Fruit fly (Drosophila melanogaster) whole organism, embryonic: ENCODE results near the gene plum.

Experiments
- B-H2 ChIP-seq: fragments of 200-800 bp; sonication (Bioruptor generic); optimal IDR thresholded peaks from 2 replicates; lab custom pipeline; 2018; ENCODE audit warnings: missing biosample characterization, mild to moderate bottlenecking, missing genetic modification characterization
- Blimp-1 ChIP-seq: fragments of 200-800 bp; sonication (Bioruptor generic); optimal IDR thresholded peaks from 3 replicates; lab custom pipeline; 2018; ENCODE audit warnings: missing biosample characterization, missing genetic modification characterization, mild to moderate bottlenecking, moderate library complexity, missing genetic modification reagents
- CG11560 ChIP-seq: fragments of 200-800 bp; sonication (Bioruptor generic); IDR thresholded peaks from 3 replicates; pipeline ENCODE4 v1.3.6; 2022; ENCODE audit warnings: missing biosample characterization, missing genetic modification characterization
- CG12104 ChIP-seq: fragments of 200-800 bp; sonication (Bioruptor generic); optimal IDR thresholded peaks from 3 replicates; lab custom pipeline; 2016; ENCODE audit warnings: missing biosample characterization, missing genetic modification characterization
- CG12659 ChIP-seq: fragments of 200-800 bp; sonication (Bioruptor generic); optimal IDR thresholded peaks from 3 replicates; lab custom pipeline; 2017; ENCODE audit warnings: mild to moderate bottlenecking, missing biosample characterization, missing genetic modification reagents, missing genetic modification characterization
- CG12744 ChIP-seq: fragments of 200-800 bp; sonication (Bioruptor generic); optimal IDR thresholded peaks from 2 replicates; lab custom pipeline; 2016; ENCODE audit warnings: missing biosample characterization, missing genetic modification characterization
- CG13123 ChIP-seq: fragments of 200-800 bp; sonication (Bioruptor generic); optimal IDR thresholded peaks from 2 replicates; lab custom pipeline; 2016; ENCODE audit warnings: missing biosample characterization, missing genetic modification characterization
- CG14014 ChIP-seq: fragments of 200-800 bp; sonication (Bioruptor generic); IDR thresholded peaks from 2 replicates; pipeline ENCODE4 v1.3.6; 2022; ENCODE audit warnings: missing biosample characterization, missing genetic modification characterization
- CG14441 ChIP-seq: fragments of 200-800 bp; sonication (Bioruptor generic); IDR thresholded peaks from 2 replicates; pipeline ENCODE4 v1.3.6; 2022; ENCODE audit warnings: missing biosample characterization, missing genetic modification characterization
- CG15514 ChIP-seq: fragments of 200-800 bp; sonication (Bioruptor generic); optimal IDR thresholded peaks from 3 replicates; lab custom pipeline; 2017; ENCODE audit warnings: missing biosample characterization, missing genetic modification characterization, mild to moderate bottlenecking, moderate library complexity, missing genetic modification reagents
- CG16779 ChIP-seq: fragments of 200-800 bp; sonication (Bioruptor generic); IDR thresholded peaks from 2 replicates; pipeline ENCODE4 v1.3.6; 2022; ENCODE audit warnings: missing biosample characterization, missing genetic modification characterization
- CG2120 ChIP-seq: fragments of 200-800 bp; sonication (Bioruptor generic); optimal IDR thresholded peaks from 3 replicates; lab custom pipeline; 2016; ENCODE audit warnings: missing biosample characterization, missing genetic modification characterization
- CG2875 ChIP-seq: fragments of 200-800 bp; sonication (Bioruptor generic); optimal IDR thresholded peaks from 2 replicates; lab custom pipeline; 2017; ENCODE audit warnings: missing biosample characterization, mild to moderate bottlenecking, missing genetic modification characterization, missing genetic modification reagents
- CG30431 ChIP-seq: fragments of 200-800 bp; sonication (Bioruptor generic); optimal IDR thresholded peaks from 2 replicates; lab custom pipeline; 2017; ENCODE audit warnings: missing biosample characterization, missing genetic modification characterization
- CG4730 ChIP-seq: fragments of 200-800 bp; sonication (Bioruptor generic); IDR thresholded peaks from 2 replicates; pipeline ENCODE4 v1.3.6; 2022; ENCODE audit warnings: missing biosample characterization, missing genetic modification characterization
- CG4854 ChIP-seq: fragments of 200-800 bp; sonication (Bioruptor generic); optimal IDR thresholded peaks from 2 replicates; lab custom pipeline; 2016; ENCODE audit warnings: missing biosample characterization, missing genetic modification characterization, inconsistent platforms
- CG6765 ChIP-seq: fragments of 200-800 bp; sonication (Bioruptor generic); optimal IDR thresholded peaks from 3 replicates; lab custom pipeline; 2017; ENCODE audit warnings: missing biosample characterization, mild to moderate bottlenecking, missing genetic modification characterization
- CG8478 ChIP-seq: fragments of >200 bp; optimal IDR thresholded peaks from 2 replicates; lab custom pipeline; 2018
- CTCF ChIP-seq: fragments of 200-800 bp; sonication (Bioruptor generic); optimal IDR thresholded peaks from 2 replicates; lab custom pipeline; 2017; ENCODE audit warnings: missing biosample characterization, mild to moderate bottlenecking, missing genetic modification characterization, moderate library complexity
- Chrac-16 ChIP-seq: fragments of 200-800 bp; sonication (Bioruptor generic); optimal IDR thresholded peaks from 3 replicates; lab custom pipeline; 2016; ENCODE audit warnings: missing biosample characterization, missing genetic modification characterization
- CrebB ChIP-seq: fragments of 200-800 bp; sonication (Bioruptor generic); optimal IDR thresholded peaks from 3 replicates; lab custom pipeline; 2018; ENCODE audit warnings: missing biosample characterization, mild to moderate bottlenecking, missing genetic modification characterization
- Fer2 ChIP-seq: fragments of 200-800 bp; sonication (Bioruptor generic); optimal IDR thresholded peaks from 2 replicates; lab custom pipeline; 2018; ENCODE audit warnings: missing biosample characterization, mild to moderate bottlenecking, missing genetic modification characterization, moderate library complexity
- HHEX ChIP-seq: fragments of 200-800 bp; sonication (Bioruptor generic); optimal IDR thresholded peaks from 3 replicates; lab custom pipeline; 2017; ENCODE audit warnings: missing biosample characterization, mild to moderate bottlenecking, missing genetic modification characterization, missing genetic modification reagents
- HLHmδ ChIP-seq: fragments of 200-800 bp; sonication (Bioruptor generic); optimal IDR thresholded peaks from 2 replicates; lab custom pipeline; 2018; ENCODE audit warnings: missing biosample characterization, mild to moderate bottlenecking, missing genetic modification characterization, moderate library complexity
- Hand ChIP-seq: fragments of 200-800 bp; sonication (Bioruptor generic); optimal IDR thresholded peaks from 2 replicates; lab custom pipeline; 2017; ENCODE audit warnings: mild to moderate bottlenecking, missing biosample characterization, missing genetic modification reagents, missing genetic modification characterization
- HmgZ ChIP-seq: fragments of 200-800 bp; sonication (Bioruptor generic); optimal IDR thresholded peaks from 2 replicates; lab custom pipeline; 2018; ENCODE audit warnings: missing biosample characterization, mild to moderate bottlenecking, missing genetic modification characterization
- NC2β ChIP-seq: fragments of 200-800 bp; sonication (Bioruptor generic); optimal IDR thresholded peaks from 2 replicates; lab custom pipeline; 2016; ENCODE audit warnings: missing biosample characterization, missing genetic modification characterization
- NK7.1 ChIP-seq: fragments of 200-800 bp; sonication (Bioruptor generic); optimal IDR thresholded peaks from 3 replicates; lab custom pipeline; 2016; ENCODE audit warnings: missing biosample characterization, missing genetic modification characterization
- Neu2 ChIP-seq: fragments of 200-800 bp; sonication (Bioruptor generic); optimal IDR thresholded peaks from 3 replicates; lab custom pipeline; 2016; ENCODE audit warnings: missing biosample characterization, missing genetic modification characterization, borderline replicate concordance
- Sin3A ChIP-seq: fragments of >200 bp; optimal IDR thresholded peaks from 2 replicates; lab custom pipeline; 2018
- TFAM ChIP-seq: fragments of 200-800 bp; sonication (Bioruptor generic); optimal IDR thresholded peaks from 2 replicates; lab custom pipeline; 2017; ENCODE audit warnings: missing biosample characterization, missing genetic modification characterization, inconsistent platforms
- Usf ChIP-seq: fragments of 200-800 bp; sonication (Bioruptor generic); optimal IDR thresholded peaks from 2 replicates; lab custom pipeline; 2017; ENCODE audit warnings: missing genotype, missing biosample characterization, missing genetic modification characterization
- Xrp1 ChIP-seq: fragments of 200-800 bp; sonication (Bioruptor generic); IDR thresholded peaks from 2 replicates; pipeline ENCODE4 v1.3.6; 2022; ENCODE audit warnings: missing biosample characterization, missing genetic modification characterization
- ab ChIP-seq: fragments of 200-800 bp; sonication (Bioruptor generic); optimal IDR thresholded peaks from 2 replicates; lab custom pipeline; 2016; ENCODE audit warnings: missing biosample characterization, missing genetic modification characterization
- amos ChIP-seq: fragments of 200-800 bp; sonication (Bioruptor generic); IDR thresholded peaks from 2 replicates; pipeline ENCODE4 v1.3.6; 2022; ENCODE audit warnings: missing biosample characterization, missing genetic modification characterization; ENCODE audit not compliant: partially characterized antibody
- cas ChIP-seq: fragments of 200-800 bp; sonication (Bioruptor generic); IDR thresholded peaks from 2 replicates; pipeline ENCODE4 v1.3.6; 2022; ENCODE audit warnings: missing biosample characterization, missing genetic modification characterization
- chn ChIP-seq: fragments of 200-800 bp; sonication (Bioruptor generic); optimal IDR thresholded peaks from 2 replicates; lab custom pipeline; 2016; ENCODE audit warnings: missing biosample characterization, missing genetic modification characterization
- cwo ChIP-seq: fragments of 200-800 bp; sonication (Bioruptor generic); optimal IDR thresholded peaks from 3 replicates; lab custom pipeline; 2017; ENCODE audit warnings: missing biosample characterization, missing genetic modification characterization, mild to moderate bottlenecking, moderate library complexity, missing genetic modification reagents
- dmrt11E ChIP-seq: fragments of 200-800 bp; sonication (Bioruptor generic); optimal IDR thresholded peaks from 3 replicates; lab custom pipeline; 2018; ENCODE audit warnings: missing biosample characterization, mild to moderate bottlenecking, missing genetic modification characterization, moderate library complexity
- exex ChIP-seq: fragments of 200-800 bp; sonication (Bioruptor generic); optimal IDR thresholded peaks from 4 replicates; lab custom pipeline; 2018; ENCODE audit warnings: missing biosample characterization, mild to moderate bottlenecking, missing genetic modification characterization, moderate library complexity
- fd3F ChIP-seq: fragments of 200-800 bp; sonication (Bioruptor generic); optimal IDR thresholded peaks from 2 replicates; lab custom pipeline; 2018; ENCODE audit warnings: missing biosample characterization, mild to moderate bottlenecking, missing genetic modification characterization, moderate library complexity
- fru ChIP-seq: fragments of >200 bp; optimal IDR thresholded peaks from 2 replicates; lab custom pipeline; 2017
- ftz-f1 ChIP-seq: fragments of 200-800 bp; sonication (Bioruptor generic); optimal IDR thresholded peaks from 2 replicates; lab custom pipeline; 2016; ENCODE audit warnings: missing biosample characterization, missing genetic modification characterization
- gcm2 ChIP-seq: fragments of 200-800 bp; sonication (Bioruptor generic); optimal IDR thresholded peaks from 2 replicates; lab custom pipeline; 2016; ENCODE audit warnings: missing biosample characterization, missing genetic modification characterization
- ind ChIP-seq: fragments of 200-800 bp; sonication (Bioruptor generic); optimal IDR thresholded peaks from 3 replicates; lab custom pipeline; 2016; ENCODE audit warnings: missing biosample characterization, missing genetic modification characterization
- insv ChIP-seq, 2 experiments: fragments of 200-800 bp; sonication (Bioruptor generic); optimal IDR thresholded peaks; 3 replicates each; lab custom pipeline; 2016 to 2018; ENCODE audit warnings: missing biosample characterization in 2 of 2, missing genetic modification characterization in 2 of 2
- mld ChIP-seq: fragments of 200-800 bp; sonication (Bioruptor generic); IDR thresholded peaks from 3 replicates; pipeline ENCODE4 v1.3.6; 2022; ENCODE audit warnings: missing biosample characterization, missing genetic modification characterization; ENCODE audit not compliant: partially characterized antibody
- sc ChIP-seq, 3 experiments: fragments of >200 bp in 2 of 3; fragments of 200-800 bp in 1 of 3; sonication (Bioruptor generic) in 1 of 3; optimal IDR thresholded peaks; 2 replicates in 2 of 3; 3 replicates in 1 of 3; lab custom pipeline; 2017; ENCODE audit warnings: mild to moderate bottlenecking in 1 of 3, missing biosample characterization in 1 of 3, missing genetic modification characterization in 1 of 3, missing genetic modification reagents in 1 of 3
- seq ChIP-seq: fragments of 200-800 bp; sonication (Bioruptor generic); IDR thresholded peaks from 2 replicates; pipeline ENCODE4 v1.3.6; 2022; ENCODE audit warnings: missing biosample characterization, missing genetic modification characterization
- toy ChIP-seq: fragments of 200-800 bp; sonication (Bioruptor generic); IDR thresholded peaks from 2 replicates; pipeline ENCODE4 v1.3.6; 2022; ENCODE audit warnings: missing biosample characterization, missing genetic modification characterization
- trh ChIP-seq: fragments of 200-800 bp; sonication (Bioruptor generic); optimal IDR thresholded peaks from 2 replicates; lab custom pipeline; 2016; ENCODE audit warnings: missing biosample characterization, missing genetic modification characterization
- vvl ChIP-seq: fragments of 200-800 bp; sonication (Bioruptor generic); IDR thresholded peaks from 2 replicates; pipeline ENCODE4 v1.3.6; 2022; ENCODE audit warnings: missing biosample characterization, missing genetic modification characterization

plum gene

DNA sequence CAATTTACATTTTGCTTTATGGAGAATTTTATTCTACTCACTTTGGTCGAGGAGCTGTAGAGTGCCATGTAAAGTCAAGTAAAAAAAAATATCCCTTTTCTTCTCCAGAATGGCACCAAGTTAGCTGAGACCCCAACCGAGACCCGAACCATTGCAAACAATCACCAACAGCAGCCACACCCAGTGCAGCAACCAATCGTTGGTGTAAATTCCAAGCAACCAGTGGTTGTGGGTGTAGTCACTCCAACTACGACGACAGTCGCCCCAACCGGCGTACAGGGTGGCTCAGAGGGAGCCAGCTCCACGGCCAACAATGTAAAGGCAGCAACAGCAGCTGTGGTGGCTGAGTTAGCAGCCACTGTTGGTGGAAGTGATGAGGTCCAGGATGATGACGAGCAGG, 31.8 kb upstream of the plum start (continued):
- TF ChIP-seq fd3F (GFP tag; lab: Kevin White, UChicago) (no peak), mld (GFP tag; lab: Robert Waterston, UW) (no peak; the same call in 2 of the 3 replicates), CG8478 (no peak), Hand (GFP tag; lab: Kevin White, UChicago) (no peak), CG12744 (GFP tag; lab: Kevin White, UChicago) (peak; percentile 33), dmrt11E (tag; lab: Kevin White, UChicago) (no peak), CG4730 (GFP tag; lab: Robert Waterston, UW) (no peak), CG13123 (no peak), amos (GFP tag; lab: Robert Waterston, UW) (peak; percentile 83), CG11560 (tag; lab: Robert Waterston, UW) (peak; percentile 28; the same call in 1 of the 3 replicates), exex (tag; lab: Kevin White, UChicago) (peak; percentile 8), Chrac-16 (GFP tag; lab: Kevin White, UChicago) (no peak), trh (GFP tag; lab: Kevin White, UChicago) (no peak), CG2120 (peak; percentile 43), NK7.1 (GFP tag; lab: Kevin White, UChicago) (no peak), CG6765 (GFP tag; lab: Kevin White, UChicago) (no peak), Sin3A (lab: Kevin White, UChicago) (no peak), Neu2 (GFP tag; lab: Kevin White, UChicago) (no peak), TFAM (GFP tag; lab: Kevin White, UChicago) (no peak), B-H2 (GFP tag; lab: Kevin White, UChicago) (peak; percentile 2), vvl (GFP tag; lab: Robert Waterston, UW) (0 out of 2 replicates have a peak, but pooled peaks have one; percentile 17), Xrp1 (GFP tag; lab: Robert Waterston, UW) (0 out of 2 replicates have a peak, but pooled peaks have one; percentile 40), cwo (GFP tag; lab: Kevin White, UChicago) (no peak), CG2875 (GFP tag; lab: Kevin White, UChicago) (no peak), CrebB (tag; lab: Kevin White, UChicago) (peak; percentile 44), gcm2 (GFP tag; lab: Kevin White, UChicago) (peak; percentile 44), NC2β (GFP tag; lab: Kevin White, UChicago) (peak; percentile 26), CG14441 (GFP tag; lab: Robert Waterston, UW) (no peak; the same call in 1 of the 2 replicates), ind (GFP tag; lab: Kevin White, UChicago) (peak; percentile 18), ftz-f1 (GFP tag; lab: Kevin White, UChicago) (peak; percentile 60), CG30431 (GFP tag; lab: Kevin White, UChicago) (no peak), CG4854 (no peak), insv (GFP tag; optimal IDR thresholded peaks at IDR 0.05; lab: Kevin White, UChicago) (peak in 1 of 2 experiments; percentile 55), Usf (GFP tag; lab: Kevin White, UChicago) (no peak), cas (no peak), CG15514 (peak; percentile 59), sc (optimal IDR thresholded peaks at IDR 0.05; lab: Kevin White, UChicago) (no peak), sc (GFP tag; optimal IDR thresholded peaks at IDR 0.05; lab: Kevin White, UChicago) (no peak), fru (no peak), CG16779 (GFP tag; lab: Robert Waterston, UW) (no peak; the same call in 1 of the 2 replicates), HHEX (GFP tag; lab: Kevin White, UChicago) (no peak), HmgZ (tag; lab: Kevin White, UChicago) (peak; percentile 91), CG14014 (GFP tag; lab: Robert Waterston, UW) (no peak), HLHmδ (GFP tag; lab: Kevin White, UChicago) (no peak), CG12104 (GFP tag; lab: Kevin White, UChicago) (no peak), CTCF (GFP tag; lab: Kevin White, UChicago) (peak; percentile 88), chn (GFP tag; lab: Kevin White, UChicago) (peak; percentile 63), ab (GFP tag; lab: Kevin White, UChicago) (no peak), Fer2 (tag; lab: Kevin White, UChicago) (no peak), Blimp-1 (GFP tag; lab: Kevin White, UChicago) (no peak), CG12659 (peak; percentile 25), seq (no peak), toy (GFP tag; lab: Robert Waterston, UW) (no peak)
